Fruit fly (Drosophila melanogaster): ENCODE results near the gene CG33688.

CG33688 gene

dm6 chr3L:16164150-16165039 is 34.6 kb upstream of the CG33688 start, which contains the start of gene CG5151 (continued):
- TF ChIP-seq CG17568 (GFP tag; optimal IDR thresholded peaks at IDR 0.05) (peak; percentile 20), CG31388 (GFP tag; optimal IDR thresholded peaks at IDR 0.05) (no peak), CG8924 (tag; optimal IDR thresholded peaks at IDR 0.05) (peak; percentile 40), CG12219 (GFP tag; optimal IDR thresholded peaks at IDR 0.05) (no peak), zen (tag; optimal IDR thresholded peaks at IDR 0.05) (no peak), CG32772 (GFP tag; IDR thresholded peaks at IDR 0.05) (no peak), da (GFP tag; optimal IDR thresholded peaks at IDR 0.05) (no peak), lbe (GFP tag; optimal IDR thresholded peaks at IDR 0.05) (peak; percentile 28), Side (GFP tag; optimal IDR thresholded peaks at IDR 0.05) (no peak), CG4820 (GFP tag; optimal IDR thresholded peaks at IDR 0.05) (no peak), nerfin-1 (tag; optimal IDR thresholded peaks at IDR 0.05) (no peak), ttk (GFP tag; IDR thresholded peaks at IDR 0.05) (no peak), Dip2 (GFP tag; IDR thresholded peaks at IDR 0.05) (no peak), CG10462 (GFP tag; optimal IDR thresholded peaks at IDR 0.05) (no peak), slp2 (GFP tag; optimal IDR thresholded peaks at IDR 0.05) (no peak), Pdp1 (GFP tag; optimal IDR thresholded peaks at IDR 0.05) (peak in 1 of 2 experiments; percentile 95), H2.0 (GFP tag; IDR thresholded peaks at IDR 0.05) (no peak), lilli (GFP tag; optimal IDR thresholded peaks at IDR 0.05) (no peak), corto (GFP tag; optimal IDR thresholded peaks at IDR 0.05) (peak; percentile 36), cg (GFP tag; optimal IDR thresholded peaks at IDR 0.05) (peak; percentile 70), BEAF-32 (GFP tag; optimal IDR thresholded peaks at IDR 0.05) (no peak), CG3726 (GFP tag; IDR thresholded peaks at IDR 0.05) (no peak), CG9797 (GFP tag; optimal IDR thresholded peaks at IDR 0.05) (no peak), CG17912 (GFP tag; optimal IDR thresholded peaks at IDR 0.05) (no peak), CG30403 (GFP tag; optimal IDR thresholded peaks at IDR 0.05) (no peak), nom (GFP tag; optimal IDR thresholded peaks at IDR 0.05) (peak; percentile 68), Hand (GFP tag; optimal IDR thresholded peaks at IDR 0.05) (no peak), usp (GFP tag; optimal IDR thresholded peaks at IDR 0.05) (no peak), CG5180 (GFP tag; optimal IDR thresholded peaks at IDR 0.05) (peak; percentile 80), NC2α (GFP tag; optimal IDR thresholded peaks at IDR 0.05) (no peak), Max (GFP tag; optimal IDR thresholded peaks at IDR 0.05) (no peak), Meics (GFP tag; optimal IDR thresholded peaks at IDR 0.05) (peak; percentile 28), PHDP (tag; optimal IDR thresholded peaks at IDR 0.05) (no peak), ems (GFP tag; optimal IDR thresholded peaks at IDR 0.05) (no peak), Elba2 (GFP tag; optimal IDR thresholded peaks at IDR 0.05) (no peak), Dref (GFP tag; IDR thresholded peaks at IDR 0.05) (no peak), Mes4 (GFP tag; optimal IDR thresholded peaks at IDR 0.05) (no peak), CG14667 (GFP tag; IDR thresholded peaks at IDR 0.05) (no peak), disco-r (GFP tag; optimal IDR thresholded peaks at IDR 0.05) (no peak), psq (GFP tag; optimal IDR thresholded peaks at IDR 0.05) (no peak), hb (GFP tag; IDR thresholded peaks at IDR 0.05; ENCODE audit: partially characterized antibody) (peak; percentile 81), bigmax (GFP tag; optimal IDR thresholded peaks at IDR 0.05) (no peak), dimm (GFP tag; IDR thresholded peaks at IDR 0.05) (no peak), CG6175 (GFP tag; IDR thresholded peaks at IDR 0.05) (no peak), jigr1 (GFP tag; IDR thresholded peaks at IDR 0.05) (no peak), CG7271 (tag; optimal IDR thresholded peaks at IDR 0.05) (no peak), ase (GFP tag; IDR thresholded peaks at IDR 0.05) (no peak), HmgZ (tag; optimal IDR thresholded peaks at IDR 0.05) (no peak), CG4707 (GFP tag; optimal IDR thresholded peaks at IDR 0.05) (peak; percentile 45), Atf6 (GFP tag; IDR thresholded peaks at IDR 0.05) (0 out of 2 replicates have a peak, but pooled peaks have one; percentile 29)

Data from whole organism, embryonic.